Fruit fly (Drosophila melanogaster) whole organism, embryonic: ENCODE results near the gene CG11353.

Experiments used
- Bdp1 ChIP-seq: fragments of 200-800 bp; sonication (Bioruptor generic); optimal IDR thresholded peaks from 3 replicates; lab custom pipeline; 2016; ENCODE audit warnings: missing biosample characterization, missing genetic modification characterization
- Bgb ChIP-seq: fragments of 200-800 bp; sonication (Bioruptor generic); IDR thresholded peaks from 2 replicates; pipeline ENCODE4 v1.3.6; 2022; ENCODE audit warnings: missing biosample characterization, missing genetic modification characterization; ENCODE audit not compliant: partially characterized antibody
- CG10147 ChIP-seq: fragments of 200-800 bp; sonication (Bioruptor generic); optimal IDR thresholded peaks from 2 replicates; lab custom pipeline; 2019; ENCODE audit warnings: missing biosample characterization, mild to moderate bottlenecking, missing genetic modification characterization, moderate library complexity
- CG10274 ChIP-seq: fragments of 200-800 bp; sonication (Bioruptor generic); optimal IDR thresholded peaks from 3 replicates; lab custom pipeline; 2017; ENCODE audit warnings: missing biosample characterization, mild to moderate bottlenecking, missing genetic modification characterization
- CG10462 ChIP-seq: fragments of 200-800 bp; sonication (Bioruptor generic); optimal IDR thresholded peaks from 2 replicates; lab custom pipeline; 2016; ENCODE audit warnings: missing biosample characterization, missing genetic modification characterization
- CG10543 ChIP-seq: fragments of 200-800 bp; sonication (Bioruptor generic); optimal IDR thresholded peaks from 3 replicates; lab custom pipeline; 2017; ENCODE audit warnings: missing biosample characterization, mild to moderate bottlenecking, missing genetic modification characterization, moderate library complexity
- CG12104 ChIP-seq: fragments of 200-800 bp; sonication (Bioruptor generic); optimal IDR thresholded peaks from 3 replicates; lab custom pipeline; 2016; ENCODE audit warnings: missing biosample characterization, missing genetic modification characterization
- CG13287 ChIP-seq: fragments of 200-800 bp; sonication (Bioruptor generic); IDR thresholded peaks from 2 replicates; pipeline ENCODE4 v1.3.6; 2022; ENCODE audit warnings: missing biosample characterization, missing genetic modification characterization; ENCODE audit not compliant: partially characterized antibody
- CG13424 ChIP-seq: fragments of 200-800 bp; sonication (Bioruptor generic); optimal IDR thresholded peaks from 2 replicates; lab custom pipeline; 2019; ENCODE audit warnings: missing biosample characterization, mild to moderate bottlenecking, missing genetic modification characterization, moderate library complexity
- CG14710 ChIP-seq: fragments of 200-800 bp; sonication (Bioruptor generic); optimal IDR thresholded peaks from 3 replicates; lab custom pipeline; 2019; ENCODE audit warnings: missing biosample characterization, mild to moderate bottlenecking, missing genetic modification characterization, moderate library complexity
- CG15514 ChIP-seq: fragments of 200-800 bp; sonication (Bioruptor generic); optimal IDR thresholded peaks from 3 replicates; lab custom pipeline; 2017; ENCODE audit warnings: missing biosample characterization, missing genetic modification characterization, mild to moderate bottlenecking, moderate library complexity, missing genetic modification reagents
- CG16779 ChIP-seq: fragments of 200-800 bp; sonication (Bioruptor generic); IDR thresholded peaks from 2 replicates; pipeline ENCODE4 v1.3.6; 2022; ENCODE audit warnings: missing biosample characterization, missing genetic modification characterization
- CG17361 ChIP-seq: fragments of 200-800 bp; sonication (Bioruptor generic); IDR thresholded peaks from 3 replicates; pipeline ENCODE4 v1.3.6; 2022; ENCODE audit warnings: missing biosample characterization, missing genetic modification characterization
- CG17829 ChIP-seq: fragments of 200-800 bp; optimal IDR thresholded peaks from 2 replicates; lab custom pipeline; 2019; ENCODE audit warnings: missing biosample characterization, mild to moderate bottlenecking, missing genetic modification characterization, moderate library complexity
- CG18764 ChIP-seq: fragments of 200-800 bp; sonication (Bioruptor generic); optimal IDR thresholded peaks from 3 replicates; lab custom pipeline; 2016; ENCODE audit warnings: missing biosample characterization, missing genetic modification characterization
- CG2120 ChIP-seq: fragments of 200-800 bp; sonication (Bioruptor generic); optimal IDR thresholded peaks from 3 replicates; lab custom pipeline; 2016; ENCODE audit warnings: missing biosample characterization, missing genetic modification characterization
- CG30431 ChIP-seq: fragments of 200-800 bp; sonication (Bioruptor generic); optimal IDR thresholded peaks from 2 replicates; lab custom pipeline; 2017; ENCODE audit warnings: missing biosample characterization, missing genetic modification characterization
- CG3065 ChIP-seq: fragments of 200-800 bp; sonication (Bioruptor generic); optimal IDR thresholded peaks from 2 replicates; lab custom pipeline; 2016; ENCODE audit warnings: missing biosample characterization, missing genetic modification characterization
- CG31224 ChIP-seq: fragments of 200-800 bp; sonication (Bioruptor generic); IDR thresholded peaks from 2 replicates; pipeline ENCODE4 v1.3.6; 2022; ENCODE audit warnings: missing biosample characterization, missing genetic modification characterization
- CG3838 ChIP-seq: fragments of 200-800 bp; sonication (Bioruptor generic); optimal IDR thresholded peaks from 3 replicates; lab custom pipeline; 2016; ENCODE audit warnings: missing biosample characterization, missing genetic modification characterization
- CG4617 ChIP-seq: fragments of 200-800 bp; sonication (Bioruptor generic); optimal IDR thresholded peaks from 3 replicates; lab custom pipeline; 2016; ENCODE audit warnings: missing biosample characterization, missing genetic modification characterization, borderline replicate concordance
- CG6813 ChIP-seq: fragments of 200-800 bp; sonication (Bioruptor generic); optimal IDR thresholded peaks from 2 replicates; lab custom pipeline; 2017; ENCODE audit warnings: missing biosample characterization, missing genetic modification characterization, mild to moderate bottlenecking, moderate library complexity, missing genetic modification reagents
- CG7839 ChIP-seq: fragments of 200-800 bp; sonication (Bioruptor generic); optimal IDR thresholded peaks from 3 replicates; lab custom pipeline; 2018; ENCODE audit warnings: missing biosample characterization, mild to moderate bottlenecking, missing genetic modification characterization, moderate library complexity
- CG7987 ChIP-seq: fragments of 200-800 bp; sonication (Bioruptor generic); optimal IDR thresholded peaks from 2 replicates; lab custom pipeline; 2018; ENCODE audit warnings: missing biosample characterization, mild to moderate bottlenecking, missing genetic modification characterization, moderate library complexity
- CG8924 ChIP-seq: fragments of 200-800 bp; optimal IDR thresholded peaks from 3 replicates; lab custom pipeline; 2019; ENCODE audit warnings: missing biosample characterization, mild to moderate bottlenecking, missing genetic modification characterization, moderate library complexity
- CTCF ChIP-seq: fragments of 200-800 bp; sonication (Bioruptor generic); optimal IDR thresholded peaks from 2 replicates; lab custom pipeline; 2017; ENCODE audit warnings: missing biosample characterization, mild to moderate bottlenecking, missing genetic modification characterization, moderate library complexity
- ERR ChIP-seq: fragments of 200-800 bp; sonication (Bioruptor generic); optimal IDR thresholded peaks from 2 replicates; lab custom pipeline; 2016; ENCODE audit warnings: missing biosample characterization, missing genetic modification characterization
- HLH4C ChIP-seq: fragments of 200-800 bp; sonication (Bioruptor generic); IDR thresholded peaks from 3 replicates; pipeline ENCODE4 v1.3.6; 2022; ENCODE audit warnings: missing biosample characterization, missing genetic modification characterization; ENCODE audit not compliant: partially characterized antibody
- HLHmδ ChIP-seq: fragments of 200-800 bp; sonication (Bioruptor generic); optimal IDR thresholded peaks from 2 replicates; lab custom pipeline; 2018; ENCODE audit warnings: missing biosample characterization, mild to moderate bottlenecking, missing genetic modification characterization, moderate library complexity
- Hr78 ChIP-seq, 2 experiments: fragments of 200-800 bp in 1 of 2; fragments of >200 bp in 1 of 2; sonication (Bioruptor generic) in 1 of 2; optimal IDR thresholded peaks; 2 replicates each; lab custom pipeline; 2017 to 2019; ENCODE audit warnings: missing biosample characterization in 2 of 2, missing genetic modification characterization in 2 of 2, mild to moderate bottlenecking in 1 of 2, moderate library complexity in 1 of 2
- Kr ChIP-seq: fragments of 200-800 bp; sonication (Bioruptor generic); optimal IDR thresholded peaks from 2 replicates; lab custom pipeline; 2017; ENCODE audit warnings: missing biosample characterization, mild to moderate bottlenecking, missing genetic modification characterization
- PHDP ChIP-seq: fragments of 200-800 bp; sonication (Bioruptor generic); optimal IDR thresholded peaks from 3 replicates; lab custom pipeline; 2018; ENCODE audit warnings: missing biosample characterization, mild to moderate bottlenecking, missing genetic modification characterization, moderate library complexity
- Spps ChIP-seq: fragments of 200-800 bp; sonication (Bioruptor generic); optimal IDR thresholded peaks from 2 replicates; lab custom pipeline; 2018; ENCODE audit warnings: missing biosample characterization, mild to moderate bottlenecking, missing genetic modification characterization
- bsh ChIP-seq, 2 experiments: fragments of 200-800 bp; sonication (Bioruptor generic); optimal IDR thresholded peaks; 2 replicates each; lab custom pipeline; 2017 to 2018; ENCODE audit warnings: mild to moderate bottlenecking in 2 of 2, missing biosample characterization in 2 of 2, missing genetic modification characterization in 2 of 2, moderate library complexity in 1 of 2
- btn ChIP-seq: fragments of 200-800 bp; sonication (Bioruptor generic); optimal IDR thresholded peaks from 2 replicates; lab custom pipeline; 2016; ENCODE audit warnings: missing biosample characterization, missing genetic modification characterization
- chif ChIP-seq, 2 experiments: fragments of 200-800 bp; sonication (Bioruptor generic); optimal IDR thresholded peaks; 3 replicates each; lab custom pipeline; 2016; ENCODE audit warnings: missing biosample characterization in 2 of 2, missing genetic modification characterization in 2 of 2
- disco-r ChIP-seq: fragments of 200-800 bp; sonication (Bioruptor generic); optimal IDR thresholded peaks from 2 replicates; lab custom pipeline; 2016; ENCODE audit warnings: missing biosample characterization, missing genetic modification characterization
- ftz-f1 ChIP-seq: fragments of 200-800 bp; sonication (Bioruptor generic); optimal IDR thresholded peaks from 2 replicates; lab custom pipeline; 2016; ENCODE audit warnings: missing biosample characterization, missing genetic modification characterization
- gem ChIP-seq: fragments of 200-800 bp; sonication (Bioruptor generic); optimal IDR thresholded peaks from 2 replicates; lab custom pipeline; 2019; ENCODE audit warnings: missing biosample characterization, mild to moderate bottlenecking, missing genetic modification characterization, moderate library complexity
- oc ChIP-seq: fragments of 200-800 bp; sonication (Bioruptor generic); optimal IDR thresholded peaks from 2 replicates; lab custom pipeline; 2018; ENCODE audit warnings: missing biosample characterization, mild to moderate bottlenecking, missing genetic modification characterization, moderate library complexity
- org-1 ChIP-seq: fragments of 200-800 bp; sonication (Bioruptor generic); optimal IDR thresholded peaks from 2 replicates; lab custom pipeline; 2017; ENCODE audit warnings: missing biosample characterization, missing genetic modification characterization
- otp ChIP-seq: fragments of 200-800 bp; sonication (Bioruptor generic); IDR thresholded peaks from 3 replicates; pipeline ENCODE4, ENCODE4 v1.3.6; 2022; ENCODE audit warnings: missing biosample characterization, missing genetic modification characterization
- phol ChIP-seq: fragments of 200-800 bp; sonication (Bioruptor generic); optimal IDR thresholded peaks from 3 replicates; lab custom pipeline; 2018; ENCODE audit warnings: missing biosample characterization, mild to moderate bottlenecking, missing genetic modification characterization, moderate library complexity
- shn ChIP-seq: fragments of 200-800 bp; sonication (Bioruptor generic); optimal IDR thresholded peaks from 3 replicates; lab custom pipeline; 2016; ENCODE audit warnings: missing biosample characterization, missing genetic modification characterization
- sisA ChIP-seq: fragments of 200-800 bp; sonication (Bioruptor generic); IDR thresholded peaks from 2 replicates; pipeline ENCODE4 v1.3.6; 2022; ENCODE audit warnings: missing biosample characterization, missing genetic modification characterization
- sr ChIP-seq: fragments of 200-800 bp; sonication (Bioruptor generic); IDR thresholded peaks from 3 replicates; pipeline ENCODE4 v1.3.6; 2022; ENCODE audit warnings: missing biosample characterization, missing genetic modification characterization
- stc ChIP-seq: fragments of 200-800 bp; sonication (Bioruptor generic); IDR thresholded peaks from 2 replicates; pipeline ENCODE4 v1.3.6; 2022; ENCODE audit warnings: missing biosample characterization, missing genetic modification characterization
- stwl ChIP-seq: fragments of 200-800 bp; sonication (Bioruptor generic); optimal IDR thresholded peaks from 3 replicates; lab custom pipeline; 2018; ENCODE audit warnings: missing biosample characterization, mild to moderate bottlenecking, missing genetic modification characterization, moderate library complexity
- tio ChIP-seq: fragments of 200-800 bp; sonication (Bioruptor generic); optimal IDR thresholded peaks from 2 replicates; lab custom pipeline; 2017; ENCODE audit warnings: missing biosample characterization, missing genetic modification characterization, inconsistent platforms
- trh ChIP-seq: fragments of 200-800 bp; sonication (Bioruptor generic); optimal IDR thresholded peaks from 2 replicates; lab custom pipeline; 2016; ENCODE audit warnings: missing biosample characterization, missing genetic modification characterization
- usp ChIP-seq: fragments of >200 bp; optimal IDR thresholded peaks from 2 replicates; lab custom pipeline; 2017; ENCODE audit warnings: missing biosample characterization, missing genetic modification characterization

CG11353 gene

DNA sequence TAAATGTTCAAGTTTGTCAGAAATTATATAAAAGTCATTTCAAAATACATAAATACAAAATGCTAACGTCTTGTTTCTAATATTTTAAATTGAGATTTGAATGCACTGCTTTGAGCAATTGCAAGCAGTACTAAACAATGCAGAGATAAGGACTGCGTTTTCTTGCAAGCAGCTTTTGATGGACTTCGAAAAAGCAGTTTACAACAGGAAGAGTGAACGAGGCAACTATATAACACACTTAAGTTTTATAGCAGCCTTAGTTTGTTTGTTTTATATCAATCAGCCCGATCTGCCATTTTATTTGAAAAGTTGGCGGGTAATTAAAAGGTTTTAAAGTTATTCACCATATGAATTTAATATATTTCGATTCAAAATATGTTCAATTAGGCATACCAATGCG is 20.4 kb downstream of the CG11353 start (continued):
- no peak for TF ChIP-seq CG4617 (GFP tag; lab: Kevin White, UChicago)
- peak; percentile 99 for TF ChIP-seq stwl
- peak; percentile 15 for TF ChIP-seq CG7839 (tag; lab: Kevin White, UChicago)
- TF ChIP-seq HLH4C (GFP tag; lab: Robert Waterston, UW), result no peak
- no peak for TF ChIP-seq otp (GFP tag; lab: Robert Waterston, UW)
- no peak for TF ChIP-seq org-1 (GFP tag; lab: Kevin White, UChicago)
- no peak for TF ChIP-seq CG3838
- no peak for TF ChIP-seq ERR (GFP tag; lab: Kevin White, UChicago)
- no peak for TF ChIP-seq CG15514 (GFP tag; lab: Kevin White, UChicago)
- peak; percentile 4; the same call in 1 of the 2 replicates for TF ChIP-seq sisA (GFP tag; lab: Robert Waterston, UW)
- peak; percentile 34 for TF ChIP-seq CG14710 (tag; lab: Kevin White, UChicago)
- TF ChIP-seq CG17361 (GFP tag; lab: Robert Waterston, UW), result peak; percentile 34; the same call in 1 of the 3 replicates
- TF ChIP-seq gem (tag; lab: Kevin White, UChicago), result no peak
- peak; percentile 47 for TF ChIP-seq phol
- TF ChIP-seq CG18764 (GFP tag; lab: Kevin White, UChicago), result no peak
- TF ChIP-seq CG10274 (GFP tag; lab: Kevin White, UChicago), result no peak
- TF ChIP-seq trh (GFP tag; lab: Kevin White, UChicago), result no peak
- TF ChIP-seq CG10147 (GFP tag; lab: Kevin White, UChicago), result no peak
- TF ChIP-seq usp, result no peak
- no peak for TF ChIP-seq CG3065 (GFP tag; lab: Kevin White, UChicago)
- no peak for TF ChIP-seq CG12104 (GFP tag; lab: Kevin White, UChicago)
- no peak for TF ChIP-seq btn (GFP tag; lab: Kevin White, UChicago)
- peak; percentile 8 for TF ChIP-seq CG2120 (GFP tag; lab: Kevin White, UChicago)
- TF ChIP-seq bsh (GFP tag; optimal IDR thresholded peaks at IDR 0.05; lab: Kevin White, UChicago), result no peak
- TF ChIP-seq CG13424 (tag; lab: Kevin White, UChicago), result no peak
- no peak for TF ChIP-seq CG10462 (GFP tag; lab: Kevin White, UChicago)
- no peak for TF ChIP-seq sr (GFP tag; lab: Robert Waterston, UW)
- no peak for TF ChIP-seq CG16779 (GFP tag; lab: Robert Waterston, UW)
- TF ChIP-seq disco-r (GFP tag; lab: Kevin White, UChicago), result no peak
- no peak for TF ChIP-seq CG7987
- no peak for TF ChIP-seq tio (GFP tag; lab: Kevin White, UChicago)
- no peak for TF ChIP-seq CG30431 (GFP tag; lab: Kevin White, UChicago)
- TF ChIP-seq oc (tag; lab: Kevin White, UChicago), result no peak
- TF ChIP-seq ftz-f1 (GFP tag; lab: Kevin White, UChicago), result no peak
- TF ChIP-seq Kr (GFP tag; lab: Kevin White, UChicago), result no peak
- no peak for TF ChIP-seq PHDP (tag; lab: Kevin White, UChicago)
- no peak for TF ChIP-seq HLHmδ (GFP tag; lab: Kevin White, UChicago)
- TF ChIP-seq shn (GFP tag; lab: Kevin White, UChicago), result no peak
- TF ChIP-seq CG6813 (GFP tag; lab: Kevin White, UChicago), result no peak
- no peak for TF ChIP-seq Spps (tag; lab: Kevin White, UChicago)
- TF ChIP-seq chif (GFP tag; optimal IDR thresholded peaks at IDR 0.05; lab: Kevin White, UChicago), result peak in 1 of 2 experiments; percentile 30
- TF ChIP-seq CG10543 (GFP tag; lab: Kevin White, UChicago), result no peak
- peak; percentile 7 for TF ChIP-seq CTCF (GFP tag; lab: Kevin White, UChicago)
- peak; percentile 38 for TF ChIP-seq Bgb (GFP tag; lab: Robert Waterston, UW)
- TF ChIP-seq CG17829 (tag; lab: Kevin White, UChicago), result no peak
- no peak for TF ChIP-seq CG8924 (tag; lab: Kevin White, UChicago)
- no peak; the same call in 1 of the 2 replicates for TF ChIP-seq CG13287 (GFP tag; lab: Robert Waterston, UW)
- no peak for TF ChIP-seq CG31224 (GFP tag; lab: Robert Waterston, UW)
- no peak for TF ChIP-seq Hr78 (GFP tag; optimal IDR thresholded peaks at IDR 0.05; lab: Kevin White, UChicago)
- TF ChIP-seq Bdp1, result no peak
- TF ChIP-seq stc (GFP tag; lab: Robert Waterston, UW), result no peak
